Worm (Caenorhabditis elegans): ENCODE data around the gene ccd-5.

ce11 chrX:2596605-2597004 lies 24.2 kb upstream of the ccd-5 start:
- TF ChIP-seq mel-28 (tag; optimal IDR thresholded peaks at IDR 0.05; ENCODE audit: borderline replicate concordance) (no peak), snpc-1.3 (tag; optimal IDR thresholded peaks at IDR 0.05; ENCODE audit: insufficient read depth) (no peak), nfya-1 (tag; optimal IDR thresholded peaks at IDR 0.05; ENCODE audit: borderline replicate concordance, insufficient read depth) (no peak), ztf-25 (GFP tag; IDR thresholded peaks at IDR 0.05) (no peak), unc-62 (GFP tag; optimal IDR thresholded peaks at IDR 0.05) (no peak), ceh-100 (GFP tag; IDR thresholded peaks at IDR 0.05) (no peak)
